Fruit fly (Drosophila melanogaster) whole organism, embryonic: ENCODE measurements around the gene Hexo2.

Experiments
- Antp ChIP-seq: fragments of 200-800 bp; sonication (Bioruptor generic); optimal IDR thresholded peaks from 3 replicates; lab custom pipeline; 2016; ENCODE audit warnings: missing biosample characterization, missing genetic modification characterization
- CG10274 ChIP-seq: fragments of 200-800 bp; sonication (Bioruptor generic); optimal IDR thresholded peaks from 3 replicates; lab custom pipeline; 2017; ENCODE audit warnings: missing biosample characterization, mild to moderate bottlenecking, missing genetic modification characterization
- CG11696 ChIP-seq: fragments of 200-800 bp; sonication (Bioruptor generic); IDR thresholded peaks from 2 replicates; pipeline ENCODE4 v1.3.6; 2022; ENCODE audit warnings: missing biosample characterization, missing genetic modification characterization
- CG11723 ChIP-seq: fragments of 200-800 bp; sonication (Bioruptor generic); optimal IDR thresholded peaks from 2 replicates; lab custom pipeline; 2017; ENCODE audit warnings: missing biosample characterization, mild to moderate bottlenecking, missing genetic modification characterization
- CG12769 ChIP-seq: fragments of 200-800 bp; sonication (Bioruptor generic); optimal IDR thresholded peaks from 2 replicates; lab custom pipeline; 2019; ENCODE audit warnings: missing biosample characterization, mild to moderate bottlenecking, missing genetic modification characterization, moderate library complexity
- CG15479 ChIP-seq: fragments of 200-800 bp; sonication (Bioruptor generic); optimal IDR thresholded peaks from 3 replicates; lab custom pipeline; 2019; ENCODE audit warnings: missing biosample characterization, mild to moderate bottlenecking, missing genetic modification characterization, moderate library complexity
- CG15514 ChIP-seq: fragments of 200-800 bp; sonication (Bioruptor generic); optimal IDR thresholded peaks from 3 replicates; lab custom pipeline; 2017; ENCODE audit warnings: missing biosample characterization, missing genetic modification characterization, mild to moderate bottlenecking, moderate library complexity, missing genetic modification reagents
- CG1603 ChIP-seq: fragments of 200-800 bp; sonication (Bioruptor generic); optimal IDR thresholded peaks from 2 replicates; lab custom pipeline; 2019; ENCODE audit warnings: missing biosample characterization, mild to moderate bottlenecking, missing genetic modification characterization, moderate library complexity
- CG2202 ChIP-seq: fragments of 200-800 bp; sonication (Bioruptor generic); optimal IDR thresholded peaks from 2 replicates; lab custom pipeline; 2018; ENCODE audit warnings: missing biosample characterization, mild to moderate bottlenecking, missing genetic modification characterization
- CG31388 ChIP-seq: fragments of 200-800 bp; sonication (Bioruptor generic); optimal IDR thresholded peaks from 2 replicates; lab custom pipeline; 2016; ENCODE audit warnings: missing biosample characterization, missing genetic modification characterization
- CG34422 ChIP-seq: fragments of 200-800 bp; sonication (Bioruptor generic); IDR thresholded peaks from 3 replicates; pipeline ENCODE4 v1.3.6; 2022; ENCODE audit warnings: missing biosample characterization, missing genetic modification characterization
- CG6272 ChIP-seq: fragments of 200-800 bp; sonication (Bioruptor generic); IDR thresholded peaks from 2 replicates; pipeline ENCODE4 v1.3.6; 2022; ENCODE audit warnings: missing biosample characterization, missing genetic modification characterization
- CG6765 ChIP-seq: fragments of 200-800 bp; sonication (Bioruptor generic); optimal IDR thresholded peaks from 3 replicates; lab custom pipeline; 2017; ENCODE audit warnings: missing biosample characterization, mild to moderate bottlenecking, missing genetic modification characterization
- CG9797 ChIP-seq: fragments of 200-800 bp; sonication (Bioruptor generic); optimal IDR thresholded peaks from 3 replicates; lab custom pipeline; 2018; ENCODE audit warnings: missing biosample characterization, mild to moderate bottlenecking, missing genetic modification characterization
- Camta ChIP-seq: fragments of 200-800 bp; sonication (Bioruptor generic); optimal IDR thresholded peaks from 2 replicates; lab custom pipeline; 2016; ENCODE audit warnings: missing biosample characterization, missing genetic modification characterization
- D ChIP-seq, 2 experiments: fragments of 200-800 bp in 1 of 2; fragments of >200 bp in 1 of 2; sonication (Bioruptor generic) in 1 of 2; optimal IDR thresholded peaks; 2 replicates in 1 of 2; 3 replicates in 1 of 2; lab custom pipeline; 2017; ENCODE audit warnings: mild to moderate bottlenecking in 1 of 2, missing biosample characterization in 1 of 2, missing genetic modification characterization in 1 of 2, missing genetic modification reagents in 1 of 2
- Dek ChIP-seq: fragments of 200-800 bp; sonication (Bioruptor generic); optimal IDR thresholded peaks from 3 replicates; lab custom pipeline; 2019; ENCODE audit warnings: missing biosample characterization, mild to moderate bottlenecking, missing genetic modification characterization, moderate library complexity
- Eip74EF ChIP-seq, 2 experiments: fragments of 200-800 bp in 1 of 2; fragments of >200 bp in 1 of 2; sonication (Bioruptor generic) in 1 of 2; optimal IDR thresholded peaks; 2 replicates each; lab custom pipeline; 2017 to 2019; ENCODE audit warnings: missing biosample characterization in 2 of 2, missing genetic modification characterization in 2 of 2, mild to moderate bottlenecking in 1 of 2, moderate library complexity in 1 of 2
- H15 ChIP-seq: fragments of 200-800 bp; sonication (Bioruptor generic); IDR thresholded peaks from 3 replicates; pipeline ENCODE4 v1.3.6; 2022; ENCODE audit warnings: missing biosample characterization, missing genetic modification characterization
- Meics ChIP-seq: fragments of 200-800 bp; sonication (Bioruptor generic); optimal IDR thresholded peaks from 2 replicates; lab custom pipeline; 2017; ENCODE audit warnings: missing biosample characterization, mild to moderate bottlenecking, missing genetic modification characterization
- Mes4 ChIP-seq: fragments of 200-800 bp; sonication (Bioruptor generic); optimal IDR thresholded peaks from 2 replicates; lab custom pipeline; 2016; ENCODE audit warnings: missing biosample characterization, missing genetic modification characterization
- Mrtf ChIP-seq: fragments of 200-800 bp; sonication (Bioruptor generic); IDR thresholded peaks from 3 replicates; pipeline ENCODE4 v1.3.6; 2022; ENCODE audit warnings: missing biosample characterization, missing genetic modification characterization
- Oli ChIP-seq: fragments of 200-800 bp; sonication (Bioruptor generic); optimal IDR thresholded peaks from 2 replicates; lab custom pipeline; 2018; ENCODE audit warnings: missing biosample characterization, mild to moderate bottlenecking, missing genetic modification characterization, moderate library complexity
- Spps ChIP-seq: fragments of 200-800 bp; sonication (Bioruptor generic); optimal IDR thresholded peaks from 2 replicates; lab custom pipeline; 2018; ENCODE audit warnings: missing biosample characterization, mild to moderate bottlenecking, missing genetic modification characterization
- Usf ChIP-seq: fragments of 200-800 bp; sonication (Bioruptor generic); optimal IDR thresholded peaks from 2 replicates; lab custom pipeline; 2017; ENCODE audit warnings: missing genotype, missing biosample characterization, missing genetic modification characterization
- ash1 ChIP-seq: fragments of 200-800 bp; sonication (Bioruptor generic); optimal IDR thresholded peaks from 2 replicates; lab custom pipeline; 2018; ENCODE audit warnings: missing biosample characterization, mild to moderate bottlenecking, missing genetic modification characterization
- caup ChIP-seq: fragments of 200-800 bp; sonication (Bioruptor generic); optimal IDR thresholded peaks from 3 replicates; lab custom pipeline; 2017; ENCODE audit warnings: missing biosample characterization, mild to moderate bottlenecking, missing genetic modification characterization, moderate library complexity; ENCODE audit not compliant: severe bottlenecking
- chm ChIP-seq: fragments of 200-800 bp; sonication (Bioruptor generic); IDR thresholded peaks from 2 replicates; pipeline ENCODE4 v1.3.6; 2022; ENCODE audit warnings: missing biosample characterization, missing genetic modification characterization
- dmrt99B ChIP-seq: fragments of 200-800 bp; sonication (Bioruptor generic); optimal IDR thresholded peaks from 2 replicates; lab custom pipeline; 2018; ENCODE audit warnings: missing biosample characterization, mild to moderate bottlenecking, missing genetic modification characterization, moderate library complexity
- esg ChIP-seq: fragments of 200-800 bp; sonication (Bioruptor generic); conservative IDR thresholded peaks from 2 replicates; pipeline ENCODE4 v1.3.6; 2022; ENCODE audit warnings: missing biosample characterization, missing genetic modification characterization
- fd102C ChIP-seq: fragments of 200-800 bp; sonication (Bioruptor generic); optimal IDR thresholded peaks from 2 replicates; lab custom pipeline; 2018; ENCODE audit warnings: missing biosample characterization, mild to moderate bottlenecking, missing genetic modification characterization, moderate library complexity
- hth ChIP-seq: fragments of >200 bp; optimal IDR thresholded peaks from 2 replicates; lab custom pipeline; 2017; ENCODE audit warnings: inconsistent platforms
- jigr1 ChIP-seq: fragments of 200-800 bp; sonication (Bioruptor generic); IDR thresholded peaks from 3 replicates; pipeline ENCODE4 v1.3.6; 2022; ENCODE audit warnings: missing biosample characterization, missing genetic modification characterization
- jing ChIP-seq: fragments of 200-800 bp; sonication (Bioruptor generic); optimal IDR thresholded peaks from 2 replicates; lab custom pipeline; 2018; ENCODE audit warnings: missing biosample characterization, mild to moderate bottlenecking, missing genetic modification characterization
- klu ChIP-seq: fragments of 200-800 bp; sonication (Bioruptor generic); IDR thresholded peaks from 2 replicates; pipeline ENCODE4 v1.3.6; 2022; ENCODE audit warnings: missing biosample characterization, missing genetic modification characterization
- lmd ChIP-seq: fragments of 200-800 bp; sonication (Bioruptor generic); IDR thresholded peaks from 2 replicates; pipeline ENCODE4 v1.3.6; 2022; ENCODE audit warnings: missing biosample characterization, missing genetic modification characterization
- mam ChIP-seq: fragments of 200-800 bp; sonication (Bioruptor generic); optimal IDR thresholded peaks from 3 replicates; lab custom pipeline; 2016; ENCODE audit warnings: missing biosample characterization, missing genetic modification characterization
- nerfin-1 ChIP-seq: fragments of 200-800 bp; sonication (Bioruptor generic); optimal IDR thresholded peaks from 3 replicates; lab custom pipeline; 2019; ENCODE audit warnings: missing biosample characterization, mild to moderate bottlenecking, missing genetic modification characterization, moderate library complexity
- onecut ChIP-seq: fragments of 200-800 bp; sonication (Bioruptor generic); IDR thresholded peaks from 2 replicates; pipeline ENCODE4 v1.3.6; 2022; ENCODE audit warnings: missing biosample characterization, missing genetic modification characterization
- otp ChIP-seq: fragments of 200-800 bp; sonication (Bioruptor generic); IDR thresholded peaks from 3 replicates; pipeline ENCODE4, ENCODE4 v1.3.6; 2022; ENCODE audit warnings: missing biosample characterization, missing genetic modification characterization
- phol ChIP-seq: fragments of 200-800 bp; sonication (Bioruptor generic); optimal IDR thresholded peaks from 3 replicates; lab custom pipeline; 2018; ENCODE audit warnings: missing biosample characterization, mild to moderate bottlenecking, missing genetic modification characterization, moderate library complexity
- pnt ChIP-seq: fragments of 200-800 bp; sonication (Bioruptor generic); optimal IDR thresholded peaks from 3 replicates; lab custom pipeline; 2016; ENCODE audit warnings: missing biosample characterization, missing genetic modification characterization
- pzg ChIP-seq: fragments of 200-800 bp; sonication (Bioruptor generic); optimal IDR thresholded peaks from 3 replicates; lab custom pipeline; 2018; ENCODE audit warnings: missing biosample characterization, mild to moderate bottlenecking, missing genetic modification characterization, moderate library complexity
- sr ChIP-seq: fragments of 200-800 bp; sonication (Bioruptor generic); IDR thresholded peaks from 3 replicates; pipeline ENCODE4 v1.3.6; 2022; ENCODE audit warnings: missing biosample characterization, missing genetic modification characterization
- stc ChIP-seq: fragments of 200-800 bp; sonication (Bioruptor generic); IDR thresholded peaks from 2 replicates; pipeline ENCODE4 v1.3.6; 2022; ENCODE audit warnings: missing biosample characterization, missing genetic modification characterization
- unc-4 ChIP-seq: fragments of 200-800 bp; sonication (Bioruptor generic); IDR thresholded peaks from 2 replicates; pipeline ENCODE4 v1.3.6; 2022; ENCODE audit warnings: missing biosample characterization, missing genetic modification characterization; ENCODE audit not compliant: partially characterized antibody
- vnd ChIP-seq: fragments of 200-800 bp; sonication (Bioruptor generic); IDR thresholded peaks from 3 replicates; pipeline ENCODE4 v1.3.6; 2022; ENCODE audit warnings: missing biosample characterization, missing genetic modification characterization; ENCODE audit not compliant: partially characterized antibody

Gene Hexo2

DNA sequence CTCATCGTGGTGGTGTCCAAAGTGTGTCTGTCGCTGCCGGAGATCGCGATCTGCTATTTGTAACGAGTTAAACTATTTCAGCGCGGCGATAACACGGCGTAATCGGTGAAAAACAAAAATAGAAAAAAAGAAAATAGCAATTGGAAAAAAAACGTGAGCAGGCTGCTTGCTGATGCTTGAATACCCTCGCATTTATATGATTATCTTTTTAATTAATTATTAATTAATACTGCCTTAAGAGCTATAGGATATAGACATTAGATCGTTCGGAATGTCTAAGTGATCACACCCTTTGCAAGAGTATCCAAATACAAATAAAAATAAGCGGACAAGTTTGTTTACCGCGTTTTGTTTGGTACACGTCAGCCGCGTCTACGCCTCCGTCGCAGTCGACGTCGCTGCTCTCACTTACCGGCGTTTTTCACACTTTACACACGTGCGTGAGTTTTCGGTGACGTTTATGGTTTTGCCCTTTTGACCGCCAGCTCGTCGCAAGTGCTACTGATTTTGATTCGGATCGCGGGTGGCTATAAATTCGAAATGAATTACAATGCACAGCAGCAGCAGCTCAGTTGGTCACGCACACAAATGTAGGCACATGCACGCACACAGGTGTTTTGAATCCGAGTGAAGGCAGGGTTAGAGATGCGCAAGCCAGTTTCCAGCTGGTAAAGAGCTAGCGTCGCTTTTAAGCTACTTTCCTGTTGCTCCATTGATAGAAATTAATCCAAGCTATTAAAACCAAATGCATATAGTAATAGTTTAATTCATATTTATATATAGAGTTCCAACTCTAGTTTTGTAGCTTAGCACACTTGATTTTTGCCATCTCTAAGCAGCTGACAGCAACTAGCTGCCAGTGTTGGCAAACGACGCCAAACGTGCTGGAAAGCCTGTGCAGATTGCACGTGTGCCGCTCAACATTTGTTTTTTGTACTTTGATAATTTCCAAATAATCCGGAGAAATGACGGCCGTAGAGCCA lies 4.9 kb downstream of the Hexo2 start, which contains the start of the genes CG2004 and CG1785 (continued):
- peak; percentile 82; the same call in 2 of the 3 replicates for TF ChIP-seq otp
- TF ChIP-seq CG6272, result peak; percentile 93
- peak; percentile 81 for TF ChIP-seq stc
- peak; percentile 95 for TF ChIP-seq CG34422 (GFP tag; lab: Robert Waterston, UW)
- peak; percentile 87 for TF ChIP-seq CG15514 (GFP tag; lab: Kevin White, UChicago)
- peak; percentile 83 for TF ChIP-seq CG11723 (GFP tag; lab: Kevin White, UChicago)
- peak; percentile 71 for TF ChIP-seq Spps
- peak; percentile 76 for TF ChIP-seq pnt (GFP tag; lab: Kevin White, UChicago)
- no peak for TF ChIP-seq Eip74EF (GFP tag; optimal IDR thresholded peaks at IDR 0.05; lab: Kevin White, UChicago)
- TF ChIP-seq Mes4, result peak; percentile 69
- peak; percentile 82 for TF ChIP-seq nerfin-1 (tag; lab: Kevin White, UChicago)
- peak; percentile 69; the same call in 1 of the 2 replicates for TF ChIP-seq CG11696 (GFP tag; lab: Robert Waterston, UW)
- peak; percentile 76 for TF ChIP-seq onecut (GFP tag; lab: Robert Waterston, UW)
- TF ChIP-seq hth, result no peak
- peak; percentile 70 for TF ChIP-seq jing (GFP tag; lab: Kevin White, UChicago)
- peak; percentile 93 for TF ChIP-seq lmd (GFP tag; lab: Robert Waterston, UW)
- peak; percentile 35 for TF ChIP-seq CG15479 (GFP tag; lab: Kevin White, UChicago)
- TF ChIP-seq Dek (tag; lab: Kevin White, UChicago), result peak; percentile 84
- TF ChIP-seq phol, result peak; percentile 90
- TF ChIP-seq Oli (tag; lab: Kevin White, UChicago), result peak; percentile 79
- peak; percentile 86 for TF ChIP-seq klu (GFP tag; lab: Robert Waterston, UW)
- peak; percentile 57 for TF ChIP-seq CG31388 (GFP tag; lab: Kevin White, UChicago)
- peak; percentile 89 for TF ChIP-seq caup
- TF ChIP-seq CG6765 (GFP tag; lab: Kevin White, UChicago), result peak; percentile 74
- peak; percentile 74 for TF ChIP-seq unc-4 (GFP tag; lab: Robert Waterston, UW)
- peak; percentile 56 for TF ChIP-seq ash1 (GFP tag; lab: Kevin White, UChicago)
- TF ChIP-seq CG1603 (tag; lab: Kevin White, UChicago), result peak; percentile 80
- peak; percentile 91 for TF ChIP-seq Mrtf
- TF ChIP-seq dmrt99B (tag; lab: Kevin White, UChicago), result peak; percentile 71
- TF ChIP-seq Usf, result peak; percentile 83
- TF ChIP-seq fd102C (GFP tag; lab: Kevin White, UChicago), result peak; percentile 68
- no peak for TF ChIP-seq jigr1 (GFP tag; lab: Robert Waterston, UW)
- TF ChIP-seq CG10274 (GFP tag; lab: Kevin White, UChicago), result peak; percentile 56
- TF ChIP-seq Camta, result peak; percentile 71
- TF ChIP-seq H15 (GFP tag; lab: Robert Waterston, UW), result peak; percentile 93
- TF ChIP-seq esg (GFP tag; lab: Robert Waterston, UW), result peak; percentile 91
- peak; percentile 84 for TF ChIP-seq CG12769 (tag; lab: Kevin White, UChicago)
- peak; percentile 79 for TF ChIP-seq Antp (GFP tag; lab: Kevin White, UChicago)
- TF ChIP-seq D (optimal IDR thresholded peaks at IDR 0.05; lab: Kevin White, UChicago), result no peak
- peak; percentile 87 for TF ChIP-seq D (GFP tag; optimal IDR thresholded peaks at IDR 0.05; lab: Kevin White, UChicago)
- TF ChIP-seq sr (GFP tag; lab: Robert Waterston, UW), result peak; percentile 61; the same call in 1 of the 3 replicates
- TF ChIP-seq chm (GFP tag; lab: Robert Waterston, UW), result peak; percentile 87
- TF ChIP-seq vnd (GFP tag; lab: Robert Waterston, UW), result peak; percentile 66
- peak; percentile 60 for TF ChIP-seq CG9797 (GFP tag; lab: Kevin White, UChicago)
- TF ChIP-seq pzg (GFP tag; lab: Kevin White, UChicago), result peak; percentile 65
- peak; percentile 84 for TF ChIP-seq Meics
- TF ChIP-seq CG2202, result peak; percentile 68
- TF ChIP-seq mam (GFP tag; lab: Kevin White, UChicago), result peak; percentile 85
